Worm (Caenorhabditis elegans) whole organism, late embryonic: ENCODE results near the gene col-39.

ENCODE experiments used
- C08G9.2 ChIP-seq: sonication (generic microtip); optimal IDR thresholded peaks from 2 replicates; lab custom pipeline; 2016; ENCODE audit warnings: mild to moderate bottlenecking, missing genetic modification characterization, moderate library complexity, missing compliant biosample characterization
- C38D4.7 ChIP-seq: fragments of 200-800 bp; sonication (Bioruptor generic); optimal IDR thresholded peaks from 2 replicates; lab custom pipeline; 2018; ENCODE audit warnings: mild to moderate bottlenecking, missing genetic modification characterization, moderate library complexity, missing compliant biosample characterization
- F13H6.1 ChIP-seq: sonication (generic microtip); optimal IDR thresholded peaks from 2 replicates; lab custom pipeline; 2016; ENCODE audit warnings: missing genetic modification characterization, missing compliant biosample characterization
- T23F11.4 ChIP-seq: fragments of 200-800 bp; sonication (Bioruptor generic); optimal IDR thresholded peaks from 2 replicates; lab custom pipeline; 2018; ENCODE audit warnings: mild to moderate bottlenecking, missing genetic modification characterization, missing compliant biosample characterization
- ceh-14 ChIP-seq: sonication (generic microtip); optimal IDR thresholded peaks from 2 replicates; lab custom pipeline; 2016; ENCODE audit warnings: missing genotype, missing genetic modification characterization, missing compliant biosample characterization
- ceh-18 ChIP-seq: sonication (generic microtip); optimal IDR thresholded peaks from 2 replicates; lab custom pipeline; 2016; ENCODE audit warnings: missing genetic modification characterization, missing compliant biosample characterization
- ceh-19 ChIP-seq: fragments of 200-800 bp; sonication (Bioruptor generic); optimal IDR thresholded peaks from 2 replicates; lab custom pipeline; 2018; ENCODE audit warnings: mild to moderate bottlenecking, missing genetic modification characterization, missing compliant biosample characterization
- ceh-24 ChIP-seq: sonication (generic microtip); optimal IDR thresholded peaks from 2 replicates; lab custom pipeline; 2016; ENCODE audit warnings: mild to moderate bottlenecking, missing genetic modification characterization, missing compliant biosample characterization
- ceh-45 ChIP-seq: fragments of 200-800 bp; sonication (Bioruptor generic); IDR thresholded peaks from 2 replicates; pipeline ENCODE4 v1.3.6; 2022; ENCODE audit warnings: missing genetic modification reagents, missing genetic modification characterization, missing compliant biosample characterization
- ceh-48 ChIP-seq: sonication (generic microtip); optimal IDR thresholded peaks from 2 replicates; lab custom pipeline; 2016; ENCODE audit warnings: missing genetic modification characterization, inconsistent platforms, missing compliant biosample characterization
- fax-1 ChIP-seq: sonication (generic microtip); optimal IDR thresholded peaks from 2 replicates; lab custom pipeline; 2016; ENCODE audit warnings: missing genotype, missing genetic modification characterization, missing compliant biosample characterization
- gmeb-2 ChIP-seq: sonication (generic microtip); optimal IDR thresholded peaks from 2 replicates; lab custom pipeline; 2016; ENCODE audit warnings: missing genetic modification characterization, inconsistent platforms, missing compliant biosample characterization
- hlh-6 ChIP-seq: sonication (generic microtip); optimal IDR thresholded peaks from 2 replicates; lab custom pipeline; 2016; ENCODE audit warnings: missing genotype, missing genetic modification characterization, missing compliant biosample characterization
- madf-2 ChIP-seq: sonication (generic microtip); optimal IDR thresholded peaks from 2 replicates; lab custom pipeline; 2017; ENCODE audit warnings: missing genetic modification characterization, missing compliant biosample characterization
- nhr-232 ChIP-seq: sonication (generic microtip); optimal IDR thresholded peaks from 2 replicates; lab custom pipeline; 2016; ENCODE audit warnings: missing genetic modification characterization, missing compliant biosample characterization
- npax-4 ChIP-seq: sonication (generic microtip); optimal IDR thresholded peaks from 2 replicates; lab custom pipeline; 2016; ENCODE audit warnings: missing genetic modification characterization, missing compliant biosample characterization
- pag-3 ChIP-seq: sonication (generic microtip); optimal IDR thresholded peaks from 2 replicates; lab custom pipeline; 2016; ENCODE audit warnings: missing compliant biosample characterization, missing genetic modification characterization, borderline replicate concordance
- pax-1 ChIP-seq: fragments of 150-350 bp; optimal IDR thresholded peaks from 2 replicates; lab custom pipeline; 2014; ENCODE audit warnings: missing biosample characterization, missing genetic modification characterization
- pha-4 ChIP-seq: fragments of 150-350 bp; optimal IDR thresholded peaks from 2 replicates; lab custom pipeline; 2018; ENCODE audit warnings: missing biosample characterization, missing genetic modification reagents, missing genetic modification characterization
- pqm-1 ChIP-seq: sonication (generic microtip); optimal IDR thresholded peaks from 2 replicates; lab custom pipeline; 2016; ENCODE audit warnings: missing genetic modification characterization, missing compliant biosample characterization
- pros-1 ChIP-seq: fragments of 150-350 bp; optimal IDR thresholded peaks from 2 replicates; lab custom pipeline; 2014; ENCODE audit warnings: missing biosample characterization, missing genetic modification reagents, missing genetic modification characterization
- ref-2 ChIP-seq: sonication (generic microtip); optimal IDR thresholded peaks from 2 replicates; lab custom pipeline; 2016; ENCODE audit warnings: missing genetic modification characterization, missing compliant biosample characterization
- rnt-1 ChIP-seq: sonication (generic microtip); optimal IDR thresholded peaks from 2 replicates; lab custom pipeline; 2016; ENCODE audit warnings: missing genetic modification characterization, missing compliant biosample characterization
- sox-4 ChIP-seq: sonication (generic microtip); optimal IDR thresholded peaks from 2 replicates; lab custom pipeline; 2017; ENCODE audit warnings: mild to moderate bottlenecking, missing genetic modification characterization, inconsistent platforms, missing compliant biosample characterization
- tbx-7 ChIP-seq: sonication (generic microtip); optimal IDR thresholded peaks from 2 replicates; lab custom pipeline; 2016; ENCODE audit warnings: missing genotype, missing genetic modification characterization, missing compliant biosample characterization
- ttx-3 ChIP-seq: sonication (generic microtip); optimal IDR thresholded peaks from 2 replicates; lab custom pipeline; 2016; ENCODE audit warnings: missing genetic modification reagents, missing genetic modification characterization, missing compliant biosample characterization
- unc-3 ChIP-seq, 2 experiments: fragments of 200-800 bp in 1 of 2; sonication (Bioruptor generic) in 1 of 2; sonication (generic microtip) in 1 of 2; conservative IDR thresholded peaks in 1 of 2; optimal IDR thresholded peaks in 1 of 2; 2 replicates each; pipeline versions ENCODE4 v1.3.6 to Lab custom; 2016 to 2022; ENCODE audit warnings: missing compliant biosample characterization in 2 of 2, missing genetic modification characterization in 2 of 2, missing genetic modification reagents in 1 of 2
- unc-42 ChIP-seq: sonication (generic microtip); optimal IDR thresholded peaks from 2 replicates; lab custom pipeline; 2016; ENCODE audit warnings: missing genotype, missing genetic modification characterization, missing compliant biosample characterization
- ztf-16 ChIP-seq: sonication (generic microtip); optimal IDR thresholded peaks from 2 replicates; lab custom pipeline; 2017; ENCODE audit warnings: missing genetic modification characterization, missing compliant biosample characterization

The col-39 gene

DNA sequence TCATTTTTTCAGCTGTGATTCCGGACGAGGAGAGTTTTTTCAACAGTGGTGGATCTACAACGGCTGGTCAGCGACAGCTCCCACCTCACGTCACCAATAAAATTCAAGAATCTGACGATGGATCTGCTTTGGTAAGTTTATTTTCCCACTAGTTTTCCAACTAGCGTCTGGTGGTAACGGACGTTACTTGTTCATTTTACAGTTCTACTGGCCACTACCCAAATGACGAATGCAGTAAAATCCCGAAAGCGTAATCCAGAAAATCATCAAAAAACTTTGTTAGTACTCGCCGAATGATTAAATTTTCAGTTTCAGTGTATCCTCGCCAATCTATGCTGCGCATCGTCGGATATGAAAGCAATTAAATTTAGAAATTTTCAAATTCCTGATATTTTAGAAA, 45.1 kb upstream of the col-39 start:
- TF ChIP-seq pqm-1 (tag; lab: Kevin White, UChicago), result no peak
- no peak for TF ChIP-seq F13H6.1 (tag; lab: Kevin White, UChicago)
- TF ChIP-seq unc-3 (GFP tag; conservative IDR thresholded peaks at IDR 0.05; lab: Robert Waterston, UW), result no peak
- no peak for TF ChIP-seq unc-3 (tag; optimal IDR thresholded peaks at IDR 0.05; lab: Kevin White, UChicago)
- TF ChIP-seq T23F11.4 (GFP tag; lab: Kevin White, UChicago), result no peak

DNA sequence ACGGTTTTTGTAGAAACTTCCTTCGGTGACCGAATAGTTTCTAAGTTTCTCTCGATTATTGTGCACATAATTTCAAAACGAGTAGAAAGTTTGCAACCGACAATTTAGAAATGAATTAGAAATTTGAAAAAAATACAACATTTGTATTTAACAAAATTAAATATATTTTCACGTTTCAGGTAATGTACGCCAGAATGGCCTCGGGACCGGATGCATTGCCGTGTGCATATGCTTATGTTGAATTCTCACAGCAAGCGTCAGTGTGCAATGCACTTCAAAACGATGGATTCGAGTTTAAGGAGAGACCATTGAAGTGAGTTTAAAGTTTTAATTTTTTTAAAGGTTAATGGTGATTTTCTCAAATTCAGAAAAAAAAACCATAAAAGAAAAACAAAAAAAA, 43.8 kb upstream of the col-39 start, which contains the start of gene marc-2:
Gene marc-2 (minus strand): TSS at position 101 of the 400 bp plus-strand sequence.
- no peak for TF ChIP-seq pax-1 (tag; lab: Kevin White, UChicago)
- TF ChIP-seq tbx-7 (tag; lab: Kevin White, UChicago), result no peak

DNA sequence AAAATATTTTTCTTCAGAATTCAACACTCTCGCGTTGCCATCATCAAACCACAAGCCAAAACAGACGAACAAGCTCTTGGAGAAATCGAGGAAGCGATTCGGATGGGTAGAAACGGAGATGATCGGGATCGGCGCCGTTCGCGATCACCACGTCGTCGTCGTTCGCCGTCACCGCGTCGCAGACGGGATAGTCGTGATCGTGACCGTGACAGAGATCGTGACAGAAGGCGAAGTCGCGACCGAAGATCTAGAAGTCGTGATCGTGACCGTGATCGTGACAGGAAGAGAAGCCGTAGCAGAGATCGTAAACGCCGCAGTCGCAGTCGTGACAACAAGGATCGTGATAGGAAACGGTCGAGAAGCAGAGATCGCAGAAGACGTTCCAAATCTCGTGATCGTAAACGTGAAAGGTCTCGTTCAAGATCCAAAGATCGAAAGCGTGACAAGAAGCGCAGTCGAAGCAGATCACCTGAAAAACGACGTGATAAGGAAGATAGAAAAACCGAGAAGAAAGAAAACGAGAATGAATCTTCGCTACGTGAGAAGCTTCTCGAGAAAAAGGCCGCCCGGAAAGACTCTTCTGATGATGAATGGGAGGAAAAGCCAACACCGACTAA, 43.2 kb upstream of the col-39 start:
- no peak for TF ChIP-seq rnt-1 (tag; lab: Kevin White, UChicago)

DNA sequence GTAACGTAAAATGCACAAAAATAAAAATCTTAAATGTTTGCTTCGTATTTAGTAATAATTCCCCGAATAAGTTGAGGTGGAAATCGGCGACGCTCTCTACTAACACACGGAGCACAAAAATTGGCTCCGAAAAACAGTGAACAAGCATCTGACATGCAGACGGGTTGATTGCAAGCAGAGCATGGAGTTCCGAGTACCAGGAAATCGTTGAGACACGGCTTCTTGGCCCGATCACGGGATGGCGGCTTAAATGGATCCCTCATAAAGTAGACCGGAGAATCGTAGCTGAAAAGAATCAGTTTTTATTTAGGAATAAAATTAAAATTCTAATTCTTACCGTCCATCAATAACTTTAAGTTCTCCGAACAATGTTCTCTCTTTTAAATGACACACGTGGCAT, 42.4 kb upstream of the col-39 start:
- no peak for TF ChIP-seq ceh-14
- TF ChIP-seq, all 69 proteins: peak for 0

DNA sequence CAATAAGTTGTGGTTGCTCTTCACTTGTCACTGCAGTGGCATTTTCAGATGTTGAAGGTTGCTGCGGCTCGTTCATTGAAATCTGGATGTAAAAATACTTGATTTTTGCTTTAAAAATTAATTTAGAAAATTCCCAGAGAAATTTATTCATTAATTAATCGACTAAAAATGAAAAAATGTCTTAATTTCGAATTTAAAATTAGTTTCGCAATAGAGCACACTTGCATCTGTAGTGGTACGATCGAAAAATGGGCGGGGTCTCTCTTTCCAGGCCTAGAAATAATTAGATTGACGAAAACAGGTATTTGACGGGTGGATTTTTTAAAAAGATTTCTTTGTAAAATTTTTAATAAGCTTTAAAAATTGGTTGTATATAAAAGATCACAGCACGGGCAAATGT, 42.0 kb upstream of the col-39 start, which contains the start of gene D2089.8:
Gene D2089.8 (minus strand): TSS at position 84 of the 400 bp plus-strand sequence.
- TF ChIP-seq hlh-6 (tag; lab: Kevin White, UChicago) (no peak), unc-42 (tag; lab: Kevin White, UChicago) (peak; percentile 43), ceh-18 (tag; lab: Kevin White, UChicago) (no peak), pros-1 (tag; lab: Kevin White, UChicago) (no peak), ceh-19 (GFP tag; lab: Kevin White, UChicago) (no peak), gmeb-2 (tag; lab: Kevin White, UChicago) (no peak), pax-1 (tag; lab: Kevin White, UChicago) (no peak), ceh-14 (peak; percentile 34), ceh-45 (GFP tag; lab: Robert Waterston, UW) (no peak), ceh-24 (tag; lab: Kevin White, UChicago) (no peak), ceh-48 (tag; lab: Kevin White, UChicago) (peak; percentile 4), pha-4 (tag; lab: Kevin White, UChicago) (no peak), npax-4 (tag; lab: Kevin White, UChicago) (no peak)
- TF ChIP-seq, all 69 proteins: peak for 3

DNA sequence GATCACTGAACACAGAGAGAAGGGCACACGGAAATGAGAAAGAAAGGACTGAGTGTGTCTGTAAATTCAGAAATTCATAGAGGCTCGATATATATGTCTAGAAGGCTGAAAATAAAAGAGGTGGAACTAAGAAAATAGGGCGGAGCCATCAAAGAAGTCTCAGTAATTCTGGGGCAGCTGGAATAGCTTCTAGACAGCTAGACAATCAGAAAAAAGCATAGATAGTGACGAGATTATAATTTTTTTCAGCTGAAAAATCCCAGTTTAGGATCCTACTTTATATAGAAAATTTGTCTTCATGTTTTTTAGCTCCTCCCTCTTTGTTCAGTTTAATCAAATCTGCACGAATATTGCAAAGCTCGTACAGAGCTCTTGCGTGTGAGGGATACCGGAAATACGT, 39.7 kb upstream of the col-39 start, which contains the start of gene D2089.3:
Gene D2089.3 (minus strand): TSS at position 101 of the 400 bp plus-strand sequence.
- TF ChIP-seq fax-1 (tag; lab: Kevin White, UChicago) (no peak), nhr-232 (tag; lab: Kevin White, UChicago) (no peak), sox-4 (tag; lab: Kevin White, UChicago) (no peak), C38D4.7 (GFP tag; lab: Kevin White, UChicago) (no peak), npax-4 (tag; lab: Kevin White, UChicago) (no peak), ztf-16 (no peak)

DNA sequence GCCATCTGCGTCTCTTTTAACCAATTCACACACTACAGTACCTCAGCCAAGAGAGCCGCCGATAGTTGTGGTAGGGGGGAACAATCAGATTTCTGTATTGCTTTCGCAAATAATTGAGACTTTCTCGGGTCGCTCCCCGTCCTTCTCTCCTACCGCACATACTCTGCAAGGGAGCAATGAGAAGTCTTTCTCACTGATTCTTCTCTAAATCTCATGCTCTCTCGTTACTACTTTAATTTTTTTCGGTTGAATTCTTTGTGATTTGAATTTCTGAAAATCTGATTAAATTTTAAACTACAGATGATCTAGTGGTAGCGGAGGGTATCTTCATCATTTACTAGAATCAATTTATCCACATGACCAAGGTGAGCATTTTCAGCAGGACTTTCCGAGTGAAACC, 29.4 kb upstream of the col-39 start, which contains the start of gene ptb-1:
Gene ptb-1 (plus strand): TSS at position 301 of the 400 bp plus-strand sequence.
- TF ChIP-seq ceh-18 (tag; lab: Kevin White, UChicago), result no peak
- no peak for TF ChIP-seq pag-3 (tag; lab: Kevin White, UChicago)
- TF ChIP-seq ttx-3 (tag; lab: Kevin White, UChicago), result no peak
- TF ChIP-seq madf-2 (tag; lab: Kevin White, UChicago), result no peak
- no peak for TF ChIP-seq ceh-14
- no peak for TF ChIP-seq unc-42 (tag; lab: Kevin White, UChicago)
- no peak for TF ChIP-seq C08G9.2 (tag; lab: Kevin White, UChicago)
- no peak for TF ChIP-seq ref-2
- TF ChIP-seq npax-4 (tag; lab: Kevin White, UChicago), result no peak
- no peak for TF ChIP-seq tbx-7 (tag; lab: Kevin White, UChicago)
